Worm (Caenorhabditis elegans): ENCODE data around the gene chil-9.

ce11 chrII:9826946-9827345 is 18.2 kb downstream of the chil-9 start:
- no peak for TF ChIP-seq F39B2.1 (GFP tag; IDR thresholded peaks at IDR 0.05)
- no peak for TF ChIP-seq bed-2 (GFP tag; IDR thresholded peaks at IDR 0.05)
- no peak for TF ChIP-seq ama-1 (optimal IDR thresholded peaks at IDR 0.05)
- no peak for TF ChIP-seq ama-1 (GFP tag; optimal IDR thresholded peaks at IDR 0.05)
- TF ChIP-seq nfya-1 (tag; optimal IDR thresholded peaks at IDR 0.05; ENCODE audit: borderline replicate concordance, insufficient read depth), result no peak
- TF ChIP-seq F33H1.4 (GFP tag; IDR thresholded peaks at IDR 0.05), result no peak

Data from whole organism, young adult.